Worm (Caenorhabditis elegans): ENCODE results near the gene mps-4.

DNA sequence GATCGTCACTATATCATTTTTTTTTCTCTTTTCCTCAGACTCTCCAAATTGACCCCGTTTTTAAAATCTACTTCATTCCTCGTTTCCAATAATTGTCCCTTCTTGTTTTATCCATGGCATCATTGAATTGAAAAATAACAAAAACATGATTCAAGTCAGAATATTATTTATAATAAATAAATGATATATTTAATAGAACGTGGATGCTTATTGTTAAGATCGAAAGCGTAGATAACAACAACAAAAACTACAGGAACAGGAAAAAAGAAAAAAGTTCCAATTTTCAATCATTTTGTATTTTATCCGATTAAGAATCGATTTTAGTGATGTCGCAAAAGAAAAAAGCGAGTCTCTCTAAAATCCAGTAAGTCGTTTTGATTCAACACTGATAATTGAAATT lies 40.8 kb upstream of the mps-4 start, which contains the start of gene F10E9.2:
- no peak for TF ChIP-seq F10E7.11 (tag; optimal IDR thresholded peaks at IDR 0.05)
- TF ChIP-seq fkh-3 (tag; optimal IDR thresholded peaks at IDR 0.05): no peak
- no peak for TF ChIP-seq gei-17 (GFP tag; optimal IDR thresholded peaks at IDR 0.05)
- no peak for TF ChIP-seq ama-1 (optimal IDR thresholded peaks at IDR 0.05)
- TF ChIP-seq ama-1 (GFP tag; optimal IDR thresholded peaks at IDR 0.05): no peak
- no peak for TF ChIP-seq aptf-2 (GFP tag; conservative IDR thresholded peaks at IDR 0.05)
